Fruit fly (Drosophila melanogaster) whole organism, embryonic: Measurements from ENCODE around the gene CG33669.

Experiments
- BEAF-32 ChIP-seq: fragments of 200-800 bp; sonication (Bioruptor generic); optimal IDR thresholded peaks from 3 replicates; lab custom pipeline; 2017; ENCODE audit warnings: missing biosample characterization, missing genetic modification characterization, mild to moderate bottlenecking, moderate library complexity, missing genetic modification reagents
- CG10979 ChIP-seq: fragments of 200-800 bp; sonication (Bioruptor generic); optimal IDR thresholded peaks from 2 replicates; lab custom pipeline; 2018; ENCODE audit warnings: missing biosample characterization, mild to moderate bottlenecking, missing genetic modification characterization, moderate library complexity
- CG12071 ChIP-seq: fragments of 200-800 bp; sonication (Bioruptor generic); optimal IDR thresholded peaks from 3 replicates; lab custom pipeline; 2018; ENCODE audit warnings: missing biosample characterization, mild to moderate bottlenecking, missing genetic modification characterization
- CG15073 ChIP-seq: fragments of 200-800 bp; sonication (Bioruptor generic); optimal IDR thresholded peaks from 2 replicates; lab custom pipeline; 2016; ENCODE audit warnings: missing biosample characterization, missing genetic modification characterization
- CG15696 ChIP-seq: fragments of 200-800 bp; sonication (Bioruptor generic); optimal IDR thresholded peaks from 2 replicates; lab custom pipeline; 2019; ENCODE audit warnings: missing biosample characterization, mild to moderate bottlenecking, missing genetic modification characterization, moderate library complexity
- CG18011 ChIP-seq: fragments of 200-800 bp; sonication (Bioruptor generic); optimal IDR thresholded peaks from 2 replicates; lab custom pipeline; 2017; ENCODE audit warnings: missing biosample characterization, missing genetic modification characterization, mild to moderate bottlenecking, moderate library complexity, missing genotype
- CG18599 ChIP-seq: fragments of 200-800 bp; sonication (Bioruptor generic); optimal IDR thresholded peaks from 3 replicates; lab custom pipeline; 2017; ENCODE audit warnings: missing biosample characterization, missing genetic modification characterization, mild to moderate bottlenecking, moderate library complexity, missing genetic modification reagents
- CG2129 ChIP-seq: fragments of 200-800 bp; sonication (Bioruptor generic); IDR thresholded peaks from 2 replicates; pipeline ENCODE4 v1.3.6; 2022; ENCODE audit warnings: missing biosample characterization, missing genetic modification characterization; ENCODE audit not compliant: partially characterized antibody
- CG2678 ChIP-seq: fragments of 200-800 bp; sonication (Bioruptor generic); optimal IDR thresholded peaks from 3 replicates; lab custom pipeline; 2019; ENCODE audit warnings: missing biosample characterization, mild to moderate bottlenecking, missing genetic modification characterization, moderate library complexity
- CG3065 ChIP-seq: fragments of 200-800 bp; sonication (Bioruptor generic); optimal IDR thresholded peaks from 2 replicates; lab custom pipeline; 2016; ENCODE audit warnings: missing biosample characterization, missing genetic modification characterization
- CG31365 ChIP-seq: fragments of 200-800 bp; sonication (Bioruptor generic); optimal IDR thresholded peaks from 2 replicates; lab custom pipeline; 2018; ENCODE audit warnings: missing biosample characterization, mild to moderate bottlenecking, missing genetic modification characterization
- CG6272 ChIP-seq: fragments of 200-800 bp; sonication (Bioruptor generic); IDR thresholded peaks from 2 replicates; pipeline ENCODE4 v1.3.6; 2022; ENCODE audit warnings: missing biosample characterization, missing genetic modification characterization
- CG6765 ChIP-seq: fragments of 200-800 bp; sonication (Bioruptor generic); optimal IDR thresholded peaks from 3 replicates; lab custom pipeline; 2017; ENCODE audit warnings: missing biosample characterization, mild to moderate bottlenecking, missing genetic modification characterization
- CG8089 ChIP-seq: fragments of 200-800 bp; sonication (Bioruptor generic); optimal IDR thresholded peaks from 3 replicates; lab custom pipeline; 2016; ENCODE audit warnings: missing biosample characterization, missing genetic modification characterization
- CG9215 ChIP-seq: fragments of 200-800 bp; sonication (Bioruptor generic); IDR thresholded peaks from 2 replicates; pipeline ENCODE4 v1.3.6; 2022; ENCODE audit warnings: missing biosample characterization, missing genetic modification characterization
- D ChIP-seq, 2 experiments: fragments of 200-800 bp in 1 of 2; fragments of >200 bp in 1 of 2; sonication (Bioruptor generic) in 1 of 2; optimal IDR thresholded peaks; 2 replicates in 1 of 2; 3 replicates in 1 of 2; lab custom pipeline; 2017; ENCODE audit warnings: mild to moderate bottlenecking in 1 of 2, missing biosample characterization in 1 of 2, missing genetic modification characterization in 1 of 2, missing genetic modification reagents in 1 of 2
- Dad ChIP-seq: fragments of 200-800 bp; sonication (Bioruptor generic); optimal IDR thresholded peaks from 3 replicates; lab custom pipeline; 2016; ENCODE audit warnings: missing biosample characterization, missing genetic modification characterization
- Dp ChIP-seq: fragments of 200-800 bp; sonication (Bioruptor generic); optimal IDR thresholded peaks from 2 replicates; lab custom pipeline; 2018; ENCODE audit warnings: missing biosample characterization, mild to moderate bottlenecking, missing genetic modification characterization, moderate library complexity
- E2f2 ChIP-seq: fragments of 200-800 bp; sonication (Bioruptor generic); IDR thresholded peaks from 2 replicates; pipeline ENCODE4 v1.3.6; 2022; ENCODE audit warnings: missing biosample characterization, missing genetic modification characterization
- Ets65A ChIP-seq: fragments of 200-800 bp; sonication (Bioruptor generic); peaks from one replicate; lab custom pipeline; 2016; ENCODE audit warnings: missing biosample characterization, missing genetic modification characterization
- Fer2 ChIP-seq: fragments of 200-800 bp; sonication (Bioruptor generic); optimal IDR thresholded peaks from 2 replicates; lab custom pipeline; 2018; ENCODE audit warnings: missing biosample characterization, mild to moderate bottlenecking, missing genetic modification characterization, moderate library complexity
- HHEX ChIP-seq: fragments of 200-800 bp; sonication (Bioruptor generic); optimal IDR thresholded peaks from 3 replicates; lab custom pipeline; 2017; ENCODE audit warnings: missing biosample characterization, mild to moderate bottlenecking, missing genetic modification characterization, missing genetic modification reagents
- Hmr ChIP-seq: fragments of 200-800 bp; sonication (Bioruptor generic); optimal IDR thresholded peaks from 3 replicates; lab custom pipeline; 2017; ENCODE audit warnings: mild to moderate bottlenecking, missing biosample characterization, missing genetic modification reagents, missing genetic modification characterization
- Hmx ChIP-seq: fragments of 200-800 bp; sonication (Bioruptor generic); optimal IDR thresholded peaks from 2 replicates; lab custom pipeline; 2016; ENCODE audit warnings: missing biosample characterization, missing genetic modification characterization
- Side ChIP-seq: fragments of 200-800 bp; sonication (Bioruptor generic); optimal IDR thresholded peaks from 2 replicates; lab custom pipeline; 2016; ENCODE audit warnings: missing biosample characterization, missing genetic modification characterization
- Sin3A ChIP-seq: fragments of >200 bp; optimal IDR thresholded peaks from 2 replicates; lab custom pipeline; 2018
- Sox102F ChIP-seq: fragments of 200-800 bp; sonication (Bioruptor generic); optimal IDR thresholded peaks from 2 replicates; lab custom pipeline; 2018; ENCODE audit warnings: missing biosample characterization, mild to moderate bottlenecking, missing genetic modification characterization, moderate library complexity
- ara ChIP-seq: fragments of 200-800 bp; sonication (Bioruptor generic); IDR thresholded peaks from 2 replicates; pipeline ENCODE4 v1.3.6; 2022; ENCODE audit warnings: missing biosample characterization, missing genetic modification characterization
- ato ChIP-seq: fragments of 200-800 bp; sonication (Bioruptor generic); IDR thresholded peaks from 2 replicates; pipeline ENCODE4 v1.3.6; 2022; ENCODE audit warnings: missing biosample characterization, missing genetic modification characterization; ENCODE audit not compliant: partially characterized antibody
- bbx ChIP-seq: fragments of 200-800 bp; sonication (Bioruptor generic); IDR thresholded peaks from 2 replicates; pipeline ENCODE4 v1.3.6; 2022; ENCODE audit warnings: missing biosample characterization, missing genetic modification characterization; ENCODE audit not compliant: partially characterized antibody
- btn ChIP-seq: fragments of 200-800 bp; sonication (Bioruptor generic); optimal IDR thresholded peaks from 2 replicates; lab custom pipeline; 2016; ENCODE audit warnings: missing biosample characterization, missing genetic modification characterization
- cato ChIP-seq: fragments of 200-800 bp; sonication (Bioruptor generic); optimal IDR thresholded peaks from 2 replicates; lab custom pipeline; 2016; ENCODE audit warnings: missing biosample characterization, missing genetic modification characterization, borderline replicate concordance
- caup ChIP-seq: fragments of 200-800 bp; sonication (Bioruptor generic); optimal IDR thresholded peaks from 3 replicates; lab custom pipeline; 2017; ENCODE audit warnings: missing biosample characterization, mild to moderate bottlenecking, missing genetic modification characterization, moderate library complexity; ENCODE audit not compliant: severe bottlenecking
- chn ChIP-seq: fragments of 200-800 bp; sonication (Bioruptor generic); optimal IDR thresholded peaks from 2 replicates; lab custom pipeline; 2016; ENCODE audit warnings: missing biosample characterization, missing genetic modification characterization
- dpn ChIP-seq, 2 experiments: fragments of 200-800 bp; sonication (Bioruptor generic); optimal IDR thresholded peaks; 3 replicates each; lab custom pipeline; 2016; ENCODE audit warnings: missing biosample characterization in 2 of 2, missing genetic modification characterization in 2 of 2
- dysf ChIP-seq: fragments of 200-800 bp; sonication (Bioruptor generic); IDR thresholded peaks from 3 replicates; pipeline ENCODE4 v1.3.6; 2022; ENCODE audit warnings: missing biosample characterization, missing genetic modification characterization
- emc ChIP-seq: fragments of 200-800 bp; sonication (Bioruptor generic); optimal IDR thresholded peaks from 2 replicates; lab custom pipeline; 2016; ENCODE audit warnings: missing biosample characterization, missing genetic modification characterization
- fd3F ChIP-seq: fragments of 200-800 bp; sonication (Bioruptor generic); optimal IDR thresholded peaks from 2 replicates; lab custom pipeline; 2018; ENCODE audit warnings: missing biosample characterization, mild to moderate bottlenecking, missing genetic modification characterization, moderate library complexity
- grau ChIP-seq: fragments of 200-800 bp; optimal IDR thresholded peaks from 3 replicates; lab custom pipeline; 2019; ENCODE audit warnings: missing biosample characterization, mild to moderate bottlenecking, missing genetic modification characterization, moderate library complexity
- gro ChIP-seq: fragments of 200-800 bp; sonication (Bioruptor generic); optimal IDR thresholded peaks from 2 replicates; lab custom pipeline; 2016; ENCODE audit warnings: missing biosample characterization, missing genetic modification characterization
- gsb ChIP-seq: fragments of 200-800 bp; sonication (Bioruptor generic); IDR thresholded peaks from 2 replicates; pipeline ENCODE4 v1.3.6; 2022; ENCODE audit warnings: missing biosample characterization, missing genetic modification characterization
- gt ChIP-seq: fragments of 200-800 bp; sonication (Bioruptor generic); IDR thresholded peaks from 2 replicates; pipeline ENCODE4 v1.3.6; 2022; ENCODE audit warnings: missing biosample characterization, missing genetic modification characterization
- nom ChIP-seq: fragments of 200-800 bp; sonication (Bioruptor generic); optimal IDR thresholded peaks from 2 replicates; lab custom pipeline; 2017; ENCODE audit warnings: missing biosample characterization, missing genetic modification characterization, mild to moderate bottlenecking, moderate library complexity, missing genetic modification reagents
- phol ChIP-seq: fragments of 200-800 bp; sonication (Bioruptor generic); optimal IDR thresholded peaks from 3 replicates; lab custom pipeline; 2018; ENCODE audit warnings: missing biosample characterization, mild to moderate bottlenecking, missing genetic modification characterization, moderate library complexity
- pita ChIP-seq: fragments of 200-800 bp; sonication (Bioruptor generic); optimal IDR thresholded peaks from 2 replicates; lab custom pipeline; 2017; ENCODE audit warnings: missing biosample characterization, mild to moderate bottlenecking, missing genetic modification characterization
- row ChIP-seq: fragments of 200-800 bp; sonication (Bioruptor generic); IDR thresholded peaks from 3 replicates; pipeline ENCODE4 v1.3.6; 2022; ENCODE audit warnings: missing biosample characterization, missing genetic modification characterization
- run ChIP-seq: fragments of 200-800 bp; sonication (Bioruptor generic); optimal IDR thresholded peaks from 3 replicates; lab custom pipeline; 2018; ENCODE audit warnings: missing biosample characterization, mild to moderate bottlenecking, missing genetic modification characterization
- sc ChIP-seq, 3 experiments: fragments of >200 bp in 2 of 3; fragments of 200-800 bp in 1 of 3; sonication (Bioruptor generic) in 1 of 3; optimal IDR thresholded peaks; 2 replicates in 2 of 3; 3 replicates in 1 of 3; lab custom pipeline; 2017; ENCODE audit warnings: mild to moderate bottlenecking in 1 of 3, missing biosample characterization in 1 of 3, missing genetic modification characterization in 1 of 3, missing genetic modification reagents in 1 of 3
- tup ChIP-seq: fragments of 200-800 bp; sonication (Bioruptor generic); optimal IDR thresholded peaks from 2 replicates; lab custom pipeline; 2016; ENCODE audit warnings: missing biosample characterization, mild to moderate bottlenecking, missing genetic modification characterization, moderate library complexity
- tx ChIP-seq: fragments of 200-800 bp; sonication (Bioruptor generic); optimal IDR thresholded peaks from 2 replicates; lab custom pipeline; 2016; ENCODE audit warnings: missing biosample characterization, missing genetic modification characterization

The CG33669 gene

DNA sequence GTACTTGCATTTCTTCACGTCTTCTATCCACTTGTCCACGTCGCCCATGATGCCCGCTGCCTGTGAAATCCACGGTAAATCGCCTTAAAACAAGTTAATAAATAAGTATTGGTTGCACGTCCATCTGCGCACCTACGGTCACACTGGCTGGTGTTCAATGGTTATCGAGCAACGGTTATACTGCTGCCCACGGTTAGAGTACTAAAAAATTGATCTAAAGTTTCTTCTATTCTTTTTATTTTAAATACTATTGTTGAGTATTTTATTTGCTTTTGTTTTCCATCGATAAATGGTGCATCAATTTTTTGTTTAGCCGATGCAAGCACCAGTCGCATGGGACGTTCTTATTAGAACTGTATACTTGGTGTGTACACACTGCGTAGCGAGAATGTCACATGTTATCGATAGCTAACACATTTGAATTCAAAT, 27.1 kb downstream of the CG33669 start, which contains the start of gene PpV (continued):
- TF ChIP-seq Hmr (GFP tag; lab: Kevin White, UChicago) (peak; percentile 62), CG31365 (tag; lab: Kevin White, UChicago) (no peak), tup (GFP tag; lab: Kevin White, UChicago) (no peak), CG18011 (GFP tag; lab: Kevin White, UChicago) (no peak), Fer2 (tag; lab: Kevin White, UChicago) (no peak), HHEX (no peak), row (GFP tag; lab: Robert Waterston, UW) (no peak), emc (GFP tag; lab: Kevin White, UChicago) (no peak), bbx (GFP tag; lab: Robert Waterston, UW) (peak; percentile 7; the same call in 1 of the 2 replicates), CG9215 (GFP tag; lab: Robert Waterston, UW) (no peak), CG2129 (GFP tag; lab: Robert Waterston, UW) (no peak), CG12071 (GFP tag; lab: Kevin White, UChicago) (no peak), Ets65A (GFP tag; lab: Kevin White, UChicago) (no peak), phol (tag; lab: Kevin White, UChicago) (peak; percentile 64), gro (GFP tag; lab: Kevin White, UChicago) (no peak), sc (optimal IDR thresholded peaks at IDR 0.05; lab: Kevin White, UChicago) (no peak), sc (GFP tag; optimal IDR thresholded peaks at IDR 0.05; lab: Kevin White, UChicago) (no peak), CG18599 (GFP tag; lab: Kevin White, UChicago) (peak; percentile 37), Dad (no peak), grau (peak; percentile 5), ato (GFP tag; lab: Robert Waterston, UW) (no peak), Side (GFP tag; lab: Kevin White, UChicago) (no peak), CG6272 (no peak), CG8089 (no peak), gt (no peak), Hmx (no peak), run (tag; lab: Kevin White, UChicago) (no peak), nom (GFP tag; lab: Kevin White, UChicago) (no peak), caup (GFP tag; lab: Kevin White, UChicago) (no peak), D (optimal IDR thresholded peaks at IDR 0.05; lab: Kevin White, UChicago) (no peak), D (GFP tag; optimal IDR thresholded peaks at IDR 0.05; lab: Kevin White, UChicago) (no peak), Dp (peak; percentile 97), dpn (GFP tag; optimal IDR thresholded peaks at IDR 0.05; lab: Kevin White, UChicago) (no peak), CG2678 (tag; lab: Kevin White, UChicago) (no peak), cato (GFP tag; lab: Kevin White, UChicago) (no peak), fd3F (GFP tag; lab: Kevin White, UChicago) (no peak), E2f2 (GFP tag; lab: Robert Waterston, UW) (peak; percentile 93), dysf (GFP tag; lab: Robert Waterston, UW) (no peak), BEAF-32 (peak; percentile 74), btn (GFP tag; lab: Kevin White, UChicago) (no peak), tx (GFP tag; lab: Kevin White, UChicago) (no peak), Sox102F (GFP tag; lab: Kevin White, UChicago) (no peak), CG6765 (GFP tag; lab: Kevin White, UChicago) (no peak), chn (no peak), CG3065 (GFP tag; lab: Kevin White, UChicago) (no peak), Sin3A (lab: Kevin White, UChicago) (peak; percentile 70), gsb (GFP tag; lab: Robert Waterston, UW) (no peak), CG15696 (tag; lab: Kevin White, UChicago) (no peak), CG15073 (GFP tag; lab: Kevin White, UChicago) (no peak), pita (GFP tag; lab: Kevin White, UChicago) (peak; percentile 68), CG10979 (no peak), ara (GFP tag; lab: Robert Waterston, UW) (no peak)
